Fruit fly (Drosophila melanogaster): ENCODE data around the gene Pgam5.
A peak's percentile ranks its signal among the peaks of the same experiment; 100 is the strongest.

Pgam5 gene

dm6 chrX:1897384-1897783 lies 24.0 kb upstream of the Pgam5 start (continued):
- TF ChIP-seq CG6163 (GFP tag; IDR thresholded peaks at IDR 0.05): peak; percentile 65
- TF ChIP-seq CG6854 (GFP tag; optimal IDR thresholded peaks at IDR 0.05): no peak
- no peak for TF ChIP-seq CG11762 (GFP tag; optimal IDR thresholded peaks at IDR 0.05; ENCODE audit: insufficient read depth)
- TF ChIP-seq Blimp-1 (GFP tag; optimal IDR thresholded peaks at IDR 0.05): no peak
- TF ChIP-seq CG32006 (GFP tag; optimal IDR thresholded peaks at IDR 0.05): peak; percentile 63
- peak; percentile 21; the same call in 1 of the 2 replicates for TF ChIP-seq CG11294 (GFP tag; IDR thresholded peaks at IDR 0.05)
- TF ChIP-seq CG1621 (tag; optimal IDR thresholded peaks at IDR 0.05): peak; percentile 17
- TF ChIP-seq pdm3 (GFP tag; optimal IDR thresholded peaks at IDR 0.05): no peak
- TF ChIP-seq CG8632 (GFP tag; optimal IDR thresholded peaks at IDR 0.05): no peak
- TF ChIP-seq dac (GFP tag; optimal IDR thresholded peaks at IDR 0.05): no peak
- TF ChIP-seq cyc (GFP tag; optimal IDR thresholded peaks at IDR 0.05): peak; percentile 71
- peak; percentile 62 for TF ChIP-seq CG3919 (GFP tag; optimal IDR thresholded peaks at IDR 0.05)
- TF ChIP-seq CG31627 (GFP tag; optimal IDR thresholded peaks at IDR 0.05): peak; percentile 69
- TF ChIP-seq CG10669 (GFP tag; optimal IDR thresholded peaks at IDR 0.05): no peak
- peak; percentile 66 for TF ChIP-seq topi (GFP tag; optimal IDR thresholded peaks at IDR 0.05)
- TF ChIP-seq CG34406 (GFP tag; optimal IDR thresholded peaks at IDR 0.05): peak; percentile 28
- no peak for TF ChIP-seq Met (GFP tag; optimal IDR thresholded peaks at IDR 0.05)
- TF ChIP-seq CG10631 (GFP tag; optimal IDR thresholded peaks at IDR 0.05): peak; percentile 42
- TF ChIP-seq Hr4 (GFP tag; optimal IDR thresholded peaks at IDR 0.05): no peak
- TF ChIP-seq spab (GFP tag; optimal IDR thresholded peaks at IDR 0.05): no peak
- TF ChIP-seq eg (GFP tag; IDR thresholded peaks at IDR 0.05): peak; percentile 68
- no peak for TF ChIP-seq CG9139 (GFP tag; optimal IDR thresholded peaks at IDR 0.05)
- TF ChIP-seq vri (GFP tag; optimal IDR thresholded peaks at IDR 0.05): no peak
- no peak for TF ChIP-seq Eip75B (GFP tag; optimal IDR thresholded peaks at IDR 0.05)
- TF ChIP-seq Eip93F (GFP tag; optimal IDR thresholded peaks at IDR 0.05): no peak
- TF ChIP-seq svp (GFP tag): peak; percentile 74
- no peak for TF ChIP-seq dsx (GFP tag; optimal IDR thresholded peaks at IDR 0.05; ENCODE audit: poor library complexity, severe bottlenecking)
- TF ChIP-seq Sox14 (GFP tag; optimal IDR thresholded peaks at IDR 0.05): peak; percentile 64
- TF ChIP-seq CG11902 (GFP tag; optimal IDR thresholded peaks at IDR 0.05): no peak
- TF ChIP-seq CG7368 (GFP tag; optimal IDR thresholded peaks at IDR 0.05): no peak
- TF ChIP-seq CG8319 (GFP tag; optimal IDR thresholded peaks at IDR 0.05): no peak
- TF ChIP-seq CG6276 (GFP tag; optimal IDR thresholded peaks at IDR 0.05): no peak

dm6 chrX:1893532-1893931 lies 20.2 kb upstream of the Pgam5 start:
- no peak for TF ChIP-seq svp (GFP tag)
- no peak for TF ChIP-seq OdsH (GFP tag; optimal IDR thresholded peaks at IDR 0.05)
- TF ChIP-seq spab (GFP tag; optimal IDR thresholded peaks at IDR 0.05): no peak
- no peak for TF ChIP-seq CG11902 (GFP tag; optimal IDR thresholded peaks at IDR 0.05)
- no peak for TF ChIP-seq Hr39 (GFP tag; optimal IDR thresholded peaks at IDR 0.05)
- no peak for TF ChIP-seq CG8319 (GFP tag; optimal IDR thresholded peaks at IDR 0.05)
- TF ChIP-seq CG6276 (GFP tag; optimal IDR thresholded peaks at IDR 0.05): no peak
- no peak for TF ChIP-seq salr (GFP tag; optimal IDR thresholded peaks at IDR 0.05)
- TF ChIP-seq CG15336 (GFP tag; IDR thresholded peaks at IDR 0.05): no peak
- TF ChIP-seq CG6163 (GFP tag; IDR thresholded peaks at IDR 0.05): no peak
- TF ChIP-seq CG11762 (GFP tag; optimal IDR thresholded peaks at IDR 0.05; ENCODE audit: insufficient read depth): no peak
- TF ChIP-seq CG9139 (GFP tag; optimal IDR thresholded peaks at IDR 0.05): no peak
- TF ChIP-seq pdm3 (GFP tag; optimal IDR thresholded peaks at IDR 0.05): no peak
- no peak for TF ChIP-seq CG34406 (GFP tag; optimal IDR thresholded peaks at IDR 0.05)
- TF ChIP-seq achi (GFP tag; optimal IDR thresholded peaks at IDR 0.05): no peak

dm6 chrX:1889926-1890325 lies 16.6 kb upstream of the Pgam5 start, which contains the start of the genes trr and mRpL16:
trr (minus strand) TSS chrX:1889950.
mRpL16 (plus strand) TSS chrX:1890256.
- TF ChIP-seq esn (GFP tag; optimal IDR thresholded peaks at IDR 0.05): peak; percentile 44
- no peak for TF ChIP-seq ss (GFP tag; optimal IDR thresholded peaks at IDR 0.05)
- TF ChIP-seq CG1621 (tag; optimal IDR thresholded peaks at IDR 0.05): no peak
- no peak for TF ChIP-seq CG4318 (GFP tag; optimal IDR thresholded peaks at IDR 0.05)
- TF ChIP-seq fd85E (GFP tag; optimal IDR thresholded peaks at IDR 0.05): no peak
- TF ChIP-seq CG8319 (GFP tag; optimal IDR thresholded peaks at IDR 0.05): no peak
- TF ChIP-seq spab (GFP tag; optimal IDR thresholded peaks at IDR 0.05): no peak
- TF ChIP-seq Blimp-1 (GFP tag; optimal IDR thresholded peaks at IDR 0.05): no peak
- TF ChIP-seq CG6276 (GFP tag; optimal IDR thresholded peaks at IDR 0.05): no peak
- peak; percentile 39; the same call in 1 of the 3 replicates for TF ChIP-seq eg (GFP tag; IDR thresholded peaks at IDR 0.05)
- peak; percentile 54 for TF ChIP-seq CG3032 (tag; optimal IDR thresholded peaks at IDR 0.05)
- TF ChIP-seq CG31627 (GFP tag; optimal IDR thresholded peaks at IDR 0.05): peak; percentile 36
- peak; percentile 44 for TF ChIP-seq lz (GFP tag; optimal IDR thresholded peaks at IDR 0.05)
- no peak for TF ChIP-seq Eip75B (GFP tag; optimal IDR thresholded peaks at IDR 0.05)
- no peak for TF ChIP-seq CG6854 (GFP tag; optimal IDR thresholded peaks at IDR 0.05)

All from whole organism, prepupa.